Worm (Caenorhabditis elegans) whole organism, L2 larva: Measurements from ENCODE around the gene cra-1.

ENCODE experiments used
- R02D3.7 ChIP-seq: fragments of 150-350 bp; optimal IDR thresholded peaks from 2 replicates; lab custom pipeline; 2014; ENCODE audit warnings: missing biosample characterization, missing genetic modification characterization
- ama-1 ChIP-seq: fragments of 150-350 bp; optimal IDR thresholded peaks from 2 replicates; lab custom pipeline; 2018; ENCODE audit warnings: inconsistent platforms
- ceh-82 ChIP-seq: fragments of 150-350 bp; optimal IDR thresholded peaks from 2 replicates; lab custom pipeline; 2014; ENCODE audit warnings: missing biosample characterization, missing genetic modification characterization
- dmd-4 ChIP-seq: sonication (generic microtip); optimal IDR thresholded peaks from 2 replicates; lab custom pipeline; 2017; ENCODE audit warnings: missing biosample characterization, missing genetic modification characterization
- elt-3 ChIP-seq: sonication (generic microtip); optimal IDR thresholded peaks from 2 replicates; lab custom pipeline; 2017; ENCODE audit warnings: missing biosample characterization, missing genetic modification characterization
- fos-1 ChIP-seq: fragments of 150-350 bp; optimal IDR thresholded peaks from 2 replicates; lab custom pipeline; 2014; ENCODE audit warnings: missing biosample characterization, missing genetic modification characterization
- mdl-1 ChIP-seq, 2 experiments: fragments of 150-350 bp in 1 of 2; sonication (generic microtip) in 1 of 2; optimal IDR thresholded peaks; 2 replicates each; lab custom pipeline; 2017; ENCODE audit warnings: missing biosample characterization in 2 of 2, missing genetic modification characterization in 2 of 2
- skn-1 ChIP-seq: sonication (generic microtip); optimal IDR thresholded peaks from 2 replicates; lab custom pipeline; 2017; ENCODE audit warnings: missing biosample characterization, missing genetic modification characterization
- unc-62 ChIP-seq: fragments of 150-350 bp; optimal IDR thresholded peaks from 2 replicates; lab custom pipeline; 2014; ENCODE audit warnings: missing biosample characterization, missing genetic modification reagents, missing genetic modification characterization
- ztf-11 ChIP-seq: sonication (generic microtip); optimal IDR thresholded peaks from 2 replicates; lab custom pipeline; 2017; ENCODE audit warnings: missing biosample characterization, missing genetic modification characterization

DNA sequence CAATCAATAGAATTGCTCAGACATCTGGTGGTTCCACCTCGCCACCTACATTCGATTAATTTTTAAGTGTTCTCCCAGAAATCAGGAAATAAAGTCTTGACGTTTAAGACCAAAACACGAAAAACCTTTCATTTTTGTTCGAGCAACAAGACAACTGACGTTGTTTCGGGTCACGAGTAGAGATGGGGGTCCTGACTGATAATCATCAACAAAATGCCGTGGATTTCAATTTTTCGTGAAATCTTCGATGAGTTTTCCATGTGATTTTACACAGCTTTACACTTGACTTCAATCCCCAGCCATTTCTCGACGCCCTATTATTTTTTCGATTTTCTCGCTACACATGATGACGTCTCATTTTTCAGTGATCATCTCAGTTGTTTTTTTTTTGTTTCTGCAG is 1.8 kb upstream of the cra-1 start:
- TF ChIP-seq ama-1 (lab: Kevin White, UChicago) (no peak), ztf-11 (tag; lab: Kevin White, UChicago) (no peak), fos-1 (no peak), ceh-82 (no peak), skn-1 (tag; lab: Kevin White, UChicago) (no peak), unc-62 (GFP tag; lab: Kevin White, UChicago) (no peak), mdl-1 (tag; optimal IDR thresholded peaks at IDR 0.05; lab: Kevin White, UChicago) (no peak), elt-3 (no peak), dmd-4 (tag; lab: Kevin White, UChicago) (no peak), R02D3.7 (no peak)
